Worm (Caenorhabditis elegans) whole organism, L1 larva: ENCODE results near the gene tra-4.

Experiments
- C04F5.9 ChIP-seq: sonication (generic microtip); optimal IDR thresholded peaks from 2 replicates; lab custom pipeline; 2016; ENCODE audit warnings: missing genetic modification characterization, missing compliant biosample characterization
- Y116A8C.19 ChIP-seq: sonication (generic microtip); optimal IDR thresholded peaks from 2 replicates; lab custom pipeline; 2016; ENCODE audit warnings: missing compliant biosample characterization, missing genetic modification characterization, borderline replicate concordance
- aha-1 ChIP-seq: fragments of 150-350 bp; optimal IDR thresholded peaks from 2 replicates; lab custom pipeline; 2014; ENCODE audit warnings: missing biosample characterization, missing genetic modification characterization
- blmp-1 ChIP-seq: fragments of 150-350 bp; optimal IDR thresholded peaks from 2 replicates; lab custom pipeline; 2014; ENCODE audit warnings: missing biosample characterization, missing genetic modification characterization
- ceh-8 ChIP-seq: fragments of 200-800 bp; sonication (Bioruptor generic); optimal IDR thresholded peaks from 2 replicates; lab custom pipeline; 2018; ENCODE audit warnings: mild to moderate bottlenecking, missing genetic modification characterization, moderate library complexity, missing compliant biosample characterization
- ceh-82 ChIP-seq, 3 experiments: fragments of 150-350 bp in 1 of 3; sonication (generic microtip) in 2 of 3; optimal IDR thresholded peaks; 2 replicates each; lab custom pipeline; 2014 to 2017; ENCODE audit warnings: missing biosample characterization in 3 of 3, missing genetic modification characterization in 3 of 3
- ceh-88 ChIP-seq: fragments of 200-800 bp; sonication (Bioruptor generic); IDR thresholded peaks from 2 replicates; pipeline ENCODE4 v1.3.6; 2022; ENCODE audit warnings: missing genetic modification characterization, missing compliant biosample characterization
- ceh-90 ChIP-seq: sonication (generic microtip); optimal IDR thresholded peaks from 2 replicates; lab custom pipeline; 2016; ENCODE audit warnings: missing genetic modification characterization, missing compliant biosample characterization
- ces-1 ChIP-seq: fragments of 150-350 bp; optimal IDR thresholded peaks from 2 replicates; lab custom pipeline; 2014; ENCODE audit warnings: missing biosample characterization, missing genetic modification reagents, missing genetic modification characterization
- dsc-1 ChIP-seq: sonication (generic microtip); optimal IDR thresholded peaks from 2 replicates; lab custom pipeline; 2016; ENCODE audit warnings: mild to moderate bottlenecking, missing genetic modification characterization, missing compliant biosample characterization
- efl-1 ChIP-seq, 4 experiments: fragments of 150-350 bp; optimal IDR thresholded peaks in 3 of 4; peaks in 1 of 4; 1 replicate in 1 of 4; 2 replicates in 3 of 4; lab custom pipeline; 2014; ENCODE audit warnings: missing biosample characterization in 2 of 4, missing genetic modification characterization in 2 of 4, missing genetic modification reagents in 2 of 4
- egl-13 ChIP-seq: sonication (generic microtip); optimal IDR thresholded peaks from 2 replicates; lab custom pipeline; 2016; ENCODE audit warnings: missing genotype, missing genetic modification reagents, missing genetic modification characterization, missing compliant biosample characterization
- egl-27 ChIP-seq, 2 experiments: fragments of 150-350 bp in 1 of 2; sonication (generic microtip); optimal IDR thresholded peaks; 3 replicates each; lab custom pipeline; 2017 to 2018; ENCODE audit warnings: missing biosample characterization in 2 of 2, missing genetic modification characterization in 2 of 2, missing genetic modification reagents in 2 of 2
- elt-2 ChIP-seq: sonication (generic microtip); optimal IDR thresholded peaks from 2 replicates; lab custom pipeline; 2016; ENCODE audit warnings: missing genetic modification characterization, mild to moderate bottlenecking, inconsistent platforms, missing compliant biosample characterization, missing genetic modification reagents
- ets-5 ChIP-seq: fragments of 200-800 bp; sonication (Bioruptor generic); IDR thresholded peaks from 2 replicates; pipeline ENCODE4 v1.3.6; 2022; ENCODE audit warnings: missing genetic modification characterization, missing compliant biosample characterization
- fkh-8 ChIP-seq: sonication (generic microtip); optimal IDR thresholded peaks from 2 replicates; lab custom pipeline; 2016; ENCODE audit warnings: mild to moderate bottlenecking, missing genetic modification characterization, missing compliant biosample characterization
- fos-1 ChIP-seq: fragments of 150-350 bp; optimal IDR thresholded peaks from 2 replicates; lab custom pipeline; 2014; ENCODE audit warnings: missing biosample characterization, missing genetic modification characterization
- hlh-4 ChIP-seq: sonication (generic microtip); optimal IDR thresholded peaks from 2 replicates; lab custom pipeline; 2016; ENCODE audit warnings: mild to moderate bottlenecking, missing genetic modification characterization, missing compliant biosample characterization
- irx-1 ChIP-seq: sonication (generic microtip); optimal IDR thresholded peaks from 2 replicates; lab custom pipeline; 2016; ENCODE audit warnings: missing genetic modification characterization, missing compliant biosample characterization
- isw-1 ChIP-seq: fragments of 200-800 bp; sonication (Bioruptor generic); IDR thresholded peaks from 2 replicates; pipeline ENCODE4 v1.3.6; 2022; ENCODE audit warnings: missing genetic modification characterization, missing compliant biosample characterization
- lin-14 ChIP-seq: fragments of 200-800 bp; sonication (Bioruptor generic); optimal IDR thresholded peaks from 2 replicates; lab custom pipeline; 2018; ENCODE audit warnings: mild to moderate bottlenecking, missing genetic modification characterization, moderate library complexity, missing compliant biosample characterization
- lin-15B ChIP-seq: fragments of 150-350 bp; sonication (generic microtip); optimal IDR thresholded peaks from 3 replicates; lab custom pipeline; 2014; ENCODE audit warnings: missing biosample characterization, missing genetic modification characterization
- lin-39 ChIP-seq: fragments of 150-350 bp; optimal IDR thresholded peaks from 2 replicates; lab custom pipeline; 2014; ENCODE audit warnings: missing biosample characterization, missing genetic modification reagents, missing genetic modification characterization
- lsy-2 ChIP-seq, 2 experiments: fragments of 150-350 bp; optimal IDR thresholded peaks; 2 replicates each; lab custom pipeline; 2014; ENCODE audit warnings: missing biosample characterization in 2 of 2, missing genetic modification characterization in 2 of 2
- mab-9 ChIP-seq: fragments of 200-800 bp; sonication (Bioruptor generic); IDR thresholded peaks from 2 replicates; pipeline ENCODE4 v1.3.6; 2022; ENCODE audit warnings: missing genetic modification reagents, missing genetic modification characterization, missing compliant biosample characterization
- mdl-1 ChIP-seq, 2 experiments: fragments of 150-350 bp; optimal IDR thresholded peaks; 2 replicates each; lab custom pipeline; 2014 to 2017; ENCODE audit warnings: missing biosample characterization in 2 of 2, missing genetic modification characterization in 2 of 2, inconsistent platforms in 1 of 2
- mef-2 ChIP-seq: fragments of 150-350 bp; optimal IDR thresholded peaks from 2 replicates; lab custom pipeline; 2014; ENCODE audit warnings: missing biosample characterization, missing genetic modification characterization
- nhr-19 ChIP-seq: fragments of 200-800 bp; sonication (Bioruptor generic); conservative IDR thresholded peaks from 2 replicates; pipeline ENCODE4 v1.3.6; 2022; ENCODE audit warnings: missing genetic modification characterization, missing compliant biosample characterization
- nhr-20 ChIP-seq: sonication (generic microtip); optimal IDR thresholded peaks from 2 replicates; lab custom pipeline; 2016; ENCODE audit warnings: mild to moderate bottlenecking, missing genetic modification characterization, missing compliant biosample characterization
- nhr-237 ChIP-seq: fragments of 150-350 bp; optimal IDR thresholded peaks from 2 replicates; lab custom pipeline; 2014; ENCODE audit warnings: missing biosample characterization, missing genetic modification characterization
- nhr-28 ChIP-seq: fragments of 150-350 bp; optimal IDR thresholded peaks from 2 replicates; lab custom pipeline; 2014; ENCODE audit warnings: missing biosample characterization, missing genetic modification characterization
- nhr-47 ChIP-seq: sonication (generic microtip); optimal IDR thresholded peaks from 2 replicates; lab custom pipeline; 2016; ENCODE audit warnings: mild to moderate bottlenecking, missing genetic modification characterization, moderate library complexity, missing compliant biosample characterization
- nhr-71 ChIP-seq: sonication (generic microtip); optimal IDR thresholded peaks from 2 replicates; lab custom pipeline; 2016; ENCODE audit warnings: mild to moderate bottlenecking, missing genetic modification characterization, moderate library complexity, missing compliant biosample characterization
- nhr-76 ChIP-seq: sonication (generic microtip); optimal IDR thresholded peaks from 2 replicates; lab custom pipeline; 2017; ENCODE audit warnings: missing biosample characterization, missing genetic modification characterization
- nhr-90 ChIP-seq: sonication (generic microtip); optimal IDR thresholded peaks from 2 replicates; lab custom pipeline; 2016; ENCODE audit warnings: mild to moderate bottlenecking, missing genetic modification characterization, missing compliant biosample characterization; ENCODE audit not compliant: poor library complexity
- pag-3 ChIP-seq: sonication (generic microtip); optimal IDR thresholded peaks from 2 replicates; lab custom pipeline; 2017; ENCODE audit warnings: missing genetic modification characterization, mild to moderate bottlenecking, missing compliant biosample characterization, antibody characterized with exemption, borderline replicate concordance; ENCODE audit not compliant: insufficient read depth
- pax-3 ChIP-seq: fragments of 200-800 bp; sonication (Bioruptor generic); optimal IDR thresholded peaks from 2 replicates; lab custom pipeline; 2018; ENCODE audit warnings: mild to moderate bottlenecking, missing genetic modification characterization, moderate library complexity, missing compliant biosample characterization
- pqm-1 ChIP-seq: sonication (generic microtip); optimal IDR thresholded peaks from 3 replicates; lab custom pipeline; 2017; ENCODE audit warnings: missing biosample characterization, missing genetic modification characterization
- rnt-1 ChIP-seq: sonication (generic microtip); optimal IDR thresholded peaks from 2 replicates; lab custom pipeline; 2016; ENCODE audit warnings: mild to moderate bottlenecking, missing genetic modification characterization, moderate library complexity, missing compliant biosample characterization
- skn-1 ChIP-seq: fragments of 150-350 bp; optimal IDR thresholded peaks from 2 replicates; lab custom pipeline; 2014; ENCODE audit warnings: missing biosample characterization, missing genetic modification characterization
- snpc-4 ChIP-seq: fragments of 150-350 bp; optimal IDR thresholded peaks from 2 replicates; lab custom pipeline; 2014; ENCODE audit warnings: missing biosample characterization, missing genetic modification characterization
- snu-23 ChIP-seq: sonication (generic microtip); optimal IDR thresholded peaks from 2 replicates; lab custom pipeline; 2016; ENCODE audit warnings: missing genetic modification characterization, missing compliant biosample characterization
- sox-4 ChIP-seq: sonication (generic microtip); optimal IDR thresholded peaks from 2 replicates; lab custom pipeline; 2016; ENCODE audit warnings: missing genetic modification characterization, missing compliant biosample characterization
- sptf-1 ChIP-seq: fragments of 150-350 bp; optimal IDR thresholded peaks from 2 replicates; lab custom pipeline; 2014; ENCODE audit warnings: missing biosample characterization, missing genetic modification characterization
- sup-37 ChIP-seq: fragments of 200-800 bp; sonication (Bioruptor generic); optimal IDR thresholded peaks from 2 replicates; lab custom pipeline; 2018; ENCODE audit warnings: mild to moderate bottlenecking, missing genetic modification characterization, missing compliant biosample characterization
- tbx-2 ChIP-seq: sonication (generic microtip); optimal IDR thresholded peaks from 2 replicates; lab custom pipeline; 2016; ENCODE audit warnings: missing genetic modification characterization, missing compliant biosample characterization
- unc-130 ChIP-seq: fragments of 150-350 bp; optimal IDR thresholded peaks from 2 replicates; lab custom pipeline; 2017; ENCODE audit warnings: missing biosample characterization, missing genetic modification characterization, inconsistent platforms
- unc-30 ChIP-seq: sonication (generic microtip); optimal IDR thresholded peaks from 2 replicates; lab custom pipeline; 2017; ENCODE audit warnings: missing biosample characterization, missing genetic modification characterization
- vab-15 ChIP-seq: sonication (generic microtip); optimal IDR thresholded peaks from 2 replicates; lab custom pipeline; 2017; ENCODE audit warnings: missing genotype, mild to moderate bottlenecking, missing genetic modification characterization, missing compliant biosample characterization
- xbp-1 ChIP-seq: sonication (generic microtip); optimal IDR thresholded peaks from 2 replicates; lab custom pipeline; 2016; ENCODE audit warnings: missing genetic modification characterization, missing compliant biosample characterization

tra-4 gene

DNA sequence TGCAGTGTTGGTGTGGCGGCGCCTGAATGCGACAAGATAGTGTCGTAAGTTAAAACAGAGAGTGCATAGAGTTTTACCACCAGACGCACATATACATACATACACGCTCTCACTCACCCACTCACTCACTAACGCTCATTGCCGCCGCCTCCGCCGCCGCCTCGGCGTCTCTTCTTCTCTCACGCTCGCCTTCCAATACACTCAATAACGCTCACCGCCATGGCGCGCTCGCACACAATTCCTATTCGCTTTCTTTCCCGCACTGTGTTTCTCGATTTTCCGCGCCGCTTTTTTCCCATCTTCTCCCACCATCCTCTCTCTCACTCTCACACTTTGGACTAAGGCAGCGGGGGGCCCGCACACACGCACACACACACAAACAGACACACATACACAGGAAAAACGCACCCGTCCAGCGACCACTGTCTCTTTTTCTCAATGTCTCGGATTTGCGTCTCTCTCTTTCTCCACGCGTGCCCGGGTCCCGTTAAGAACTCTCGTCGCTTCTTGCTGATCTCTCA lies 5.0 kb downstream of the tra-4 start, which contains the start of gene kin-29 (continued):
- no peak for TF ChIP-seq pag-3 (tag; lab: Kevin White, UChicago)
- TF ChIP-seq fkh-8 (tag; lab: Kevin White, UChicago): peak; percentile 95
- peak; percentile 67 for TF ChIP-seq pax-3 (tag; lab: Kevin White, UChicago)
- no peak for TF ChIP-seq sptf-1
- TF ChIP-seq unc-130 (tag; lab: Kevin White, UChicago): peak; percentile 30
- peak; percentile 77 for TF ChIP-seq xbp-1 (tag; lab: Kevin White, UChicago)
- TF ChIP-seq hlh-4: no peak
- TF ChIP-seq sup-37: no peak
- TF ChIP-seq tbx-2 (tag; lab: Kevin White, UChicago): peak; percentile 90
- peak; percentile 82 for TF ChIP-seq blmp-1 (tag; lab: Kevin White, UChicago)
- peak; percentile 59 for TF ChIP-seq isw-1 (GFP tag; lab: Robert Waterston, UW)
- peak; percentile 55 to 82 for TF ChIP-seq lsy-2 (tag; optimal IDR thresholded peaks at IDR 0.05; lab: Kevin White, UChicago)
- TF ChIP-seq mab-9 (GFP tag; lab: Robert Waterston, UW): 0 out of 2 replicates have a peak, but pooled peaks have one; percentile 50
- TF ChIP-seq nhr-19 (GFP tag; lab: Robert Waterston, UW): peak; percentile 71
- peak; percentile 24 for TF ChIP-seq C04F5.9 (tag; lab: Kevin White, UChicago)
- TF ChIP-seq lin-39 (tag; lab: Kevin White, UChicago): no peak
- no peak for TF ChIP-seq Y116A8C.19 (tag; lab: Kevin White, UChicago)
- TF ChIP-seq nhr-90 (tag; lab: Kevin White, UChicago): peak; percentile 82
- TF ChIP-seq nhr-20: peak; percentile 91
- TF ChIP-seq irx-1 (tag; lab: Kevin White, UChicago): peak; percentile 66
- TF ChIP-seq ces-1 (GFP tag; lab: Kevin White, UChicago): no peak
- TF ChIP-seq unc-30 (tag; lab: Kevin White, UChicago): no peak
- TF ChIP-seq nhr-237: peak; percentile 43
- TF ChIP-seq egl-13: peak; percentile 64
- no peak for TF ChIP-seq pqm-1 (tag; lab: Kevin White, UChicago)
- no peak for TF ChIP-seq ets-5 (GFP tag; lab: Robert Waterston, UW)
- TF ChIP-seq nhr-47: peak; percentile 87
- TF ChIP-seq mef-2 (tag; lab: Kevin White, UChicago): peak; percentile 32
- TF ChIP-seq dsc-1 (tag; lab: Kevin White, UChicago): peak; percentile 87
- no peak for TF ChIP-seq nhr-28
- TF ChIP-seq skn-1 (tag; lab: Kevin White, UChicago): peak; percentile 84
- peak; percentile 96 for TF ChIP-seq lin-14
- no peak for TF ChIP-seq nhr-76 (tag; lab: Kevin White, UChicago)

DNA sequence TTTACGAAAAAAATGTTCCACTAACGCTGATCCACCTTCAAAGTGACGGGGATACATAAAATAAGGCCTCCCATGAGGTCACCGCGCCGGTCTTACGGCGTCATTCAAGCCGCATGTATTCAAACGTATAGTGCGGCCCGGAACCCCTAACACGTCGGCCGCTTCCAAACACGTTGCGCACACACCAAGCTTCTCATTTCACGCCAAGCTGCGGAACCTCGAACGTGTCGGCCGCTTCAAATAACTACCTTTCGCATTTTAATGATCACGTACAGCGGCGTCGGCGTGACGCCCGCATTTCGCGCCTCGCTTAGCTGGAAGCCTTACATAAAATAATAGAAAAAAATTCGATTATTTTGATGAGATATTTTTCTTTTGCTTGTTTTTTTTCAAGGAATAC lies 13.9 kb downstream of the tra-4 start:
- no peak for TF ChIP-seq nhr-76 (tag; lab: Kevin White, UChicago)
- TF ChIP-seq nhr-19 (GFP tag; lab: Robert Waterston, UW): no peak
- TF ChIP-seq ceh-88 (GFP tag; lab: Robert Waterston, UW): no peak
- peak; percentile 16 for TF ChIP-seq rnt-1 (tag; lab: Kevin White, UChicago)
- TF ChIP-seq mdl-1 (tag; optimal IDR thresholded peaks at IDR 0.05; lab: Kevin White, UChicago): no peak
- TF ChIP-seq tbx-2 (tag; lab: Kevin White, UChicago): no peak
- no peak for TF ChIP-seq egl-27 (tag; optimal IDR thresholded peaks at IDR 0.05; lab: Kevin White, UChicago)
- TF ChIP-seq aha-1 (tag; lab: Kevin White, UChicago): no peak
- peak; percentile 94 for TF ChIP-seq snpc-4 (tag; lab: Kevin White, UChicago)
- TF ChIP-seq vab-15 (tag; lab: Kevin White, UChicago): no peak
- no peak for TF ChIP-seq nhr-20
- TF ChIP-seq efl-1 (optimal IDR thresholded peaks at IDR 0.05; lab: Kevin White, UChicago): no peak
- TF ChIP-seq efl-1 (GFP tag; optimal IDR thresholded peaks at IDR 0.05 in 1 of 2; lab: Kevin White, UChicago): peak in 1 of 2 experiments; percentile 12
- TF ChIP-seq ceh-8: no peak
- no peak for TF ChIP-seq nhr-237
- TF ChIP-seq xbp-1 (tag; lab: Kevin White, UChicago): no peak
- TF ChIP-seq nhr-71 (tag; lab: Kevin White, UChicago): peak; percentile 14
- no peak for TF ChIP-seq fos-1
- no peak for TF ChIP-seq ceh-82 (tag; optimal IDR thresholded peaks at IDR 0.05; lab: Kevin White, UChicago)
- peak; percentile 1 for TF ChIP-seq nhr-47
- TF ChIP-seq ceh-90 (tag; lab: Kevin White, UChicago): no peak
- no peak for TF ChIP-seq lin-14
- TF ChIP-seq sox-4: no peak
- no peak for TF ChIP-seq elt-2 (tag; lab: Kevin White, UChicago)
- peak; percentile 10 for TF ChIP-seq dsc-1 (tag; lab: Kevin White, UChicago)
- no peak for TF ChIP-seq lin-15B
- TF ChIP-seq snu-23: no peak
